Worm (Caenorhabditis elegans): Measurements from ENCODE around the gene skr-19.

DNA sequence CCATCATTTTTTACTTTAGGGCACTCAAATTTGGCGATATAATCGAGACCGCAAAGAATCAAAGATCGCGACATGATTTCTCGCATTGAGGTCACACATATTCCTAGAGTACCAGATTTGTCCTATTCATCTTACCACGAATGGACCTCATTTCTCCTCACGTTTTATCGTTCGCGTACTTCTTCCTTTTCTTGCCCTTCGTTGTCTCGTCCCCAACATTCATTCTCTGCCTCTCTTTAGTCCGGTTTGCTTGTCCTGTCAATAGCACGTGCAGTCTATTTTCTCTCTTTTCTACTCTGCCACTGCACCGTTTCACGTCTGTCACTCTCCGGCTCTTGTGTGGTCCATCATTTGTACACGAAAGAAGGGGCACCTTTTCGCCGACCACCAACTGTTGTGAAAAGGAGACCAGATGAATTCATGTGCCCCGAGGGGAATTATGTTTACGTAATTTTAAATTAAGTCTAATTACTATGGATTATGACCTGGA is 26.9 kb upstream of the skr-19 start:
- TF ChIP-seq ama-1 (optimal IDR thresholded peaks at IDR 0.05) (no peak), elt-2 (tag; optimal IDR thresholded peaks at IDR 0.05) (no peak), fkh-10 (GFP tag; optimal IDR thresholded peaks at IDR 0.05) (no peak)

Measured in whole organism, late embryonic.